Worm (Caenorhabditis elegans): ENCODE data around the gene nhr-12.
A peak's percentile ranks its signal among the peaks of the same experiment; 100 is the strongest.

The nhr-12 gene

DNA sequence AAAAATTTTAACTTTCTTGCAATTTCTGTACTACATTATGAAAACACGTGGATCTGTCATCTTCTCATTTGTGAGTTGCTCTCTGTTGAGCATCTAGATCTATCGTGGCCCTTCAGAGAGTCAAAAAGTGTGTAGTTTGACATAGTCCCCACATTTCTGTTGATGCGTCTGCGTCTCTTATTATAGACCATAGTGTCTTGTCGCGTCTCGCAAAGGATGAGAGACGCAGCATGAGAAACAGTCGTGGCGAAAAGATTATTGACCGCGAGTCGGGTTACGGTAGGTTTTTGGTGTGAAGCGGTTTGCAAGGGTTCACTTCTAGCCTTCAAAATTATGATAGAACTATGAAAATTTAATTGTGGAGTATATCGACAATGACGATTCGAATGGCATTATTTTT, 41.6 kb downstream of the nhr-12 start (continued):
- TF ChIP-seq nhr-90 (tag; optimal IDR thresholded peaks at IDR 0.05): no peak
- TF ChIP-seq rec-8 (tag; optimal IDR thresholded peaks at IDR 0.05): no peak
- no peak for TF ChIP-seq fkh-3 (tag; optimal IDR thresholded peaks at IDR 0.05)
- TF ChIP-seq egrh-3 (GFP tag; IDR thresholded peaks at IDR 0.05): no peak
- TF ChIP-seq madf-8 (GFP tag; conservative IDR thresholded peaks at IDR 0.05): no peak
- no peak for TF ChIP-seq Y95B8A.8 (GFP tag; IDR thresholded peaks at IDR 0.05)
- TF ChIP-seq F39B2.1 (GFP tag; IDR thresholded peaks at IDR 0.05): no peak
- TF ChIP-seq ceh-27 (GFP tag; optimal IDR thresholded peaks at IDR 0.05): peak; percentile 23
- no peak for TF ChIP-seq nfya-2 (GFP tag; IDR thresholded peaks at IDR 0.05)
- no peak for TF ChIP-seq sdz-38 (tag; optimal IDR thresholded peaks at IDR 0.05)
- peak; percentile 35; the same call in 1 of the 2 replicates for TF ChIP-seq mcd-1 (GFP tag; IDR thresholded peaks at IDR 0.05)
- no peak for TF ChIP-seq K11D2.4 (GFP tag; IDR thresholded peaks at IDR 0.05)
- no peak for TF ChIP-seq ztf-25 (GFP tag; IDR thresholded peaks at IDR 0.05)
- TF ChIP-seq lag-1 (GFP tag; IDR thresholded peaks at IDR 0.05): no peak
- no peak for TF ChIP-seq Y53F4B.3 (GFP tag; IDR thresholded peaks at IDR 0.05)
- TF ChIP-seq tlf-1 (GFP tag; optimal IDR thresholded peaks at IDR 0.05): no peak
- no peak for TF ChIP-seq madf-10 (tag; optimal IDR thresholded peaks at IDR 0.05)
- TF ChIP-seq F55B11.4 (tag; optimal IDR thresholded peaks at IDR 0.05; ENCODE audit: borderline replicate concordance, insufficient read depth): no peak
- peak; percentile 21 for TF ChIP-seq tbp1 (GFP tag; optimal IDR thresholded peaks at IDR 0.05)
- no peak for TF ChIP-seq let-526 (GFP tag; IDR thresholded peaks at IDR 0.05)
- TF ChIP-seq madf-6 (GFP tag; IDR thresholded peaks at IDR 0.05): no peak
- no peak for TF ChIP-seq B0035.1 (tag; optimal IDR thresholded peaks at IDR 0.05)
- no peak for TF ChIP-seq lir-1 (GFP tag; conservative IDR thresholded peaks at IDR 0.05)
- TF ChIP-seq attf-3 (GFP tag; conservative IDR thresholded peaks at IDR 0.05): no peak
- no peak for TF ChIP-seq Y79H2A.3 (GFP tag; conservative IDR thresholded peaks at IDR 0.05)
- TF ChIP-seq cebp-1 (GFP tag; IDR thresholded peaks at IDR 0.05): no peak
- peak; percentile 50 for TF ChIP-seq cebp-1 (tag; optimal IDR thresholded peaks at IDR 0.05)
- TF ChIP-seq athp-1 (tag; optimal IDR thresholded peaks at IDR 0.05): no peak
- TF ChIP-seq somi-1 (GFP tag; optimal IDR thresholded peaks at IDR 0.05): no peak
- TF ChIP-seq pha-4 (tag; optimal IDR thresholded peaks at IDR 0.05): peak; percentile 14
- no peak for TF ChIP-seq hsf-1 (GFP tag; IDR thresholded peaks at IDR 0.05)
- TF ChIP-seq unc-130 (GFP tag; optimal IDR thresholded peaks at IDR 0.05): no peak
- no peak for TF ChIP-seq zim-3 (tag; optimal IDR thresholded peaks at IDR 0.05)

- TF ChIP-seq F57C9.4 (tag; optimal IDR thresholded peaks at IDR 0.05): no peak
- TF ChIP-seq K12H6.12 (tag; optimal IDR thresholded peaks at IDR 0.05): peak; percentile 47
- TF ChIP-seq lin-54 (GFP tag; optimal IDR thresholded peaks at IDR 0.05): no peak
- no peak for TF ChIP-seq cebp-1 (GFP tag; IDR thresholded peaks at IDR 0.05)
- TF ChIP-seq cebp-1 (tag; optimal IDR thresholded peaks at IDR 0.05): peak; percentile 20
- TF ChIP-seq pbrm-1 (GFP tag; IDR thresholded peaks at IDR 0.05): 0 out of 2 replicates have a peak, but pooled peaks have one; percentile 40
- no peak for TF ChIP-seq ztf-25 (GFP tag; IDR thresholded peaks at IDR 0.05)
- TF ChIP-seq dpff-1 (tag; optimal IDR thresholded peaks at IDR 0.05): no peak
- no peak for TF ChIP-seq F57A8.1 (GFP tag; optimal IDR thresholded peaks at IDR 0.05)
- 0 out of 2 replicates have a peak, but pooled peaks have one; percentile 7 for TF ChIP-seq ztf-28 (GFP tag; IDR thresholded peaks at IDR 0.05)
- no peak for TF ChIP-seq bed-1 (GFP tag; IDR thresholded peaks at IDR 0.05)
- no peak for TF ChIP-seq D2030.7 (GFP tag; IDR thresholded peaks at IDR 0.05)
- TF ChIP-seq ets-4 (GFP tag; optimal IDR thresholded peaks at IDR 0.05): no peak
- TF ChIP-seq let-607 (tag; optimal IDR thresholded peaks at IDR 0.05): no peak
- TF ChIP-seq nfyb-1 (GFP tag; IDR thresholded peaks at IDR 0.05): no peak
- peak in 1 of 3 experiments; percentile 21 for TF ChIP-seq lin-35 (GFP tag; optimal IDR thresholded peaks at IDR 0.05)
- TF ChIP-seq hmg-1.2 (GFP tag; IDR thresholded peaks at IDR 0.05): peak; percentile 12; the same call in 1 of the 2 replicates
- TF ChIP-seq ceh-27 (GFP tag; optimal IDR thresholded peaks at IDR 0.05): peak; percentile 50
- no peak for TF ChIP-seq Y53G8AR.9 (GFP tag; conservative IDR thresholded peaks at IDR 0.05)
- TF ChIP-seq lir-1 (GFP tag; conservative IDR thresholded peaks at IDR 0.05): peak; percentile 92
- peak; percentile 9 for TF ChIP-seq nhr-80 (tag; optimal IDR thresholded peaks at IDR 0.05)
- TF ChIP-seq ceh-40 (GFP tag; IDR thresholded peaks at IDR 0.05): no peak
These were observed 42.4 kb downstream of the nhr-12 start for ce11 chrV:10041484-10041883.

Data from whole organism, young adult.